Fruit fly (Drosophila melanogaster): Measurements from ENCODE around the gene Hsp83.

Hsp83 gene

DNA sequence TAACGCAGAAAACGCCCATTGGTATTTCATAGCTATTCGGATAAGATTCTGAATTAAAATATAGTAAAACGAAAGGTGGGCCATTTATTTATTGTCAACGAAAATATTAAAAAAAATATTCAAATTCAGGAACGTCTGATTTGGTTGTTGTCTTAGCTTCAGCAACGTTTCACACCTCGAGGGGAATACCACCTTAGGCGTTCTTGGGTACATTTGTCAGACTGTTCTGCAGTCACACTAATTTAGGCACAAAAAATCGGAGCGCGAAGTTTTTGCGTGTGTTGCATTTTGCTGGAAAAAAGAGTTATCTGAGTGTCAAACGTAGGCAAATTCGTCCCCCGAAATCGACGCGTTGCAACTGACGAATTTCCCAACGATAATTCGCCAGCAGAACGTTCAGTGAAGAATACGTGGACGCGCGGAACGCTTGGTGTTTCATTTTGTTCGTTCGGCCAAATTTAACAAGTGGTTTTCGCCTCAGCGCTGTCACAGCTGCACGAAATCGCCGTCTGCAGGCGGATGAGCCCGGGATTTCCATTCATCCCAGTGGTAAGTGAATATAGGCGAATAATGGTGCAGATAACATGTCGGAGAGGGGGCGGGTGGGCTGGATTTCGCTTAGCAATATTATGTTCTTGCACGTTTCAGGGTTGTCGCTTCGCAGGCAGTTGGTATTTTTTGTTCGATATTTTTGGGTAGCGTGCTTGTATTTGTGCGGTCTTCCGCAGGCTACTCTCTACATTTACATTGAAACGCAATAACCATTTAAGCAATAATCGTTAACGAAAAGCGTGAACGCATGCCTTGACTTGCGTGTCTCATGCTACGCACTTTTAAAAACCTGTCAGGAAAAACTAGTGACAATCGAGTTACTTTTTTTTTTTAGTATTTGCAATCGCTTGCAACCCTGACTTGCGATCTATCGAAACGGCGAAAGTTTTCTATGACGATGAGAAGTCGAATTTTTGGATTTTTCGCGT, 32.3 kb downstream of the Hsp83 start, which contains the start of gene Larp4B:
TSS of gene Larp4B (plus strand) at position 99 of the 980 bp plus-strand sequence.
- TF ChIP-seq Snoo (tag; optimal IDR thresholded peaks at IDR 0.05) (no peak), CG12605 (GFP tag; IDR thresholded peaks at IDR 0.05) (no peak), rn (GFP tag; IDR thresholded peaks at IDR 0.05) (no peak), CG13204 (GFP tag; optimal IDR thresholded peaks at IDR 0.05) (no peak), CG10348 (GFP tag; IDR thresholded peaks at IDR 0.05) (no peak), gl (tag; optimal IDR thresholded peaks at IDR 0.05) (no peak), D1 (tag; optimal IDR thresholded peaks at IDR 0.05) (no peak), CG17806 (tag; optimal IDR thresholded peaks at IDR 0.05) (no peak), Pif1A (GFP tag; optimal IDR thresholded peaks at IDR 0.05) (no peak)

DNA sequence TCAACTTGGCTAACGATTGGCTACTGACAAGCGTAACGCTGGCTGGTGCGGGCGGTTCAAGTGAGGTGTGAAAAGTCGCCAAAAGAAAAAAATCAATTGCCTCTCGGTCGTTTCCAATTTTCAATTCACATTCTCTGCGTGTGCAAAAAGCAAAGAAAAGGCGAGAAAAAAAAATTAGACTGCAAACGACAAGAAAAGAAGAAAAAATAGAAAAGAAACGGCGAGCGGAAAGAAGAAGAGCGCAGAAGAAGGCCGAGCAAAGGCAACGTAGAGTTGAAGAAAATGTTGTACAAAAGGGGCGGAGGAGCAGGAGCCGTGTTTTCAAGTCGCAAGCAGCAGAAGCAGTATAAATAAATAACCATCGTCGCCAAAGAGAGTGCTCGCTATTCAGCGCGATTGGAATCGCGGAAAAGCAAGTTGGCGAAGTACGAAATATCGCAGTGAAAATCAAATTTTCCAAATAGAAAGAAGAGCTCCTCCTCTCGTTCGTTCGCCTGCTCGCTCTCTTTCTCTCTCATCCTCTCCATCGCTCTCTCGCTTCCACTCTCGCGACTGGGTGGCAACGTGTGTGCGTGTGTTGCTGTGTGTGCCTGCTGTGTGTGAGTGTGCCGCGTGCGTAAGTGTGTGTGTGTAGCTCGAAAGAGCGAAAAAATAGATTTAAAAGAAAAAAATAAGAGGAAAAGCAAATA, 33.1 kb downstream of the Hsp83 start:
- TF ChIP-seq gl (tag; optimal IDR thresholded peaks at IDR 0.05) (peak; percentile 62), CG17806 (tag; optimal IDR thresholded peaks at IDR 0.05) (peak; percentile 22), Pif1A (GFP tag; optimal IDR thresholded peaks at IDR 0.05) (no peak), CG4496 (GFP tag; IDR thresholded peaks at IDR 0.05) (peak; percentile 58), CG12605 (GFP tag; IDR thresholded peaks at IDR 0.05) (peak; percentile 59), Snoo (tag; optimal IDR thresholded peaks at IDR 0.05) (no peak), EcR (GFP tag; optimal IDR thresholded peaks at IDR 0.05) (peak; percentile 53), CG10348 (GFP tag; IDR thresholded peaks at IDR 0.05) (no peak), CG14655 (GFP tag; optimal IDR thresholded peaks at IDR 0.05) (peak; percentile 52), Ets98B (GFP tag; IDR thresholded peaks at IDR 0.05) (peak; percentile 65), CG8301 (tag; optimal IDR thresholded peaks at IDR 0.05) (peak; percentile 16), CG32121 (GFP tag; IDR thresholded peaks at IDR 0.05) (peak; percentile 50; the same call in 1 of the 2 replicates), rn (GFP tag; IDR thresholded peaks at IDR 0.05) (0 out of 2 replicates have a peak, but pooled peaks have one; percentile 8), CG34367 (tag; optimal IDR thresholded peaks at IDR 0.05) (peak; percentile 19), Pif1B (GFP tag; optimal IDR thresholded peaks at IDR 0.05) (no peak), CG9948 (tag; optimal IDR thresholded peaks at IDR 0.05) (no peak), CG13204 (GFP tag; optimal IDR thresholded peaks at IDR 0.05) (peak; percentile 63), D1 (tag; optimal IDR thresholded peaks at IDR 0.05) (no peak), fd96Ca (GFP tag; IDR thresholded peaks at IDR 0.05) (peak; percentile 76; the same call in 2 of the 3 replicates), CG15710 (tag; optimal IDR thresholded peaks at IDR 0.05) (peak; percentile 42), CG8159 (tag; optimal IDR thresholded peaks at IDR 0.05) (no peak)

DNA sequence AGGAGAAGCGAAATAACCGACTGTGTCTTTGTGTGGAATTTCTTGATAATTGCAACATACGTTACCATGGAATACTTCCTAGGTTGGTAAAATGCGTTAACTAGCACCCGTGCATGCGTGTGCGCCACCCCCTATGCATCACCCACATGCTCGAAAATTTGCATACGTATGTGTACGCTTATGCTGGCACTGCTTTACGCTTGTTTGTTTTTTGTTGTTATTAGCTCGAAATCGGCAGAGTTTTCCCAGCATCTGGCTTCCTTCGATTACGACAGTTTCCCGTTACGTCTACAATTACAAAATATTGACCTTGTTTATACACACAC, 33.7 kb downstream of the Hsp83 start:
- no peak for TF ChIP-seq CG4496 (GFP tag; IDR thresholded peaks at IDR 0.05)
- no peak for TF ChIP-seq gl (tag; optimal IDR thresholded peaks at IDR 0.05)
- no peak for TF ChIP-seq Pif1A (GFP tag; optimal IDR thresholded peaks at IDR 0.05)
- peak; percentile 4; the same call in 1 of the 2 replicates for TF ChIP-seq Ets98B (GFP tag; IDR thresholded peaks at IDR 0.05)
- TF ChIP-seq CG14655 (GFP tag; optimal IDR thresholded peaks at IDR 0.05) = no peak
- 0 out of 2 replicates have a peak, but pooled peaks have one; percentile 0 for TF ChIP-seq CG32121 (GFP tag; IDR thresholded peaks at IDR 0.05)

DNA sequence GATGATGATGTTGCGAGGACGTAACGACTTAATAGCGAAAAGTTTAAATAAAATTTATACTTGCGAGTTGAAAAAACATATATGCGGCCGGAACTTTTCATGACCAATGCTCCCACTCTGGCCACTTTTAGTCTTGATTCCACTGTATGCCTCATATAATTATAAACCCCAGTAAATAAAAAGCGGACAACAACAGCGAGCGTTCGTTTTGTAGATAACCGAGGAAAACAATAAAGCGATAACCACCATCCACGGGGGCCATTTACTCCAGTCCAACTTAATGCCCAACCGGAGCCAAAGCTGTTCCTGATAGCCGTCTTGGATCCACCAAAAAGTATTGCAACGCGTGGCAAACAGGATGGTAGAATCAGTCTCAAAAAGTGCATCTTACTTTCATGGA, 43.5 kb downstream of the Hsp83 start:
- TF ChIP-seq Pif1A (GFP tag; optimal IDR thresholded peaks at IDR 0.05) (no peak), EcR (GFP tag; optimal IDR thresholded peaks at IDR 0.05) (peak; percentile 45)

DNA sequence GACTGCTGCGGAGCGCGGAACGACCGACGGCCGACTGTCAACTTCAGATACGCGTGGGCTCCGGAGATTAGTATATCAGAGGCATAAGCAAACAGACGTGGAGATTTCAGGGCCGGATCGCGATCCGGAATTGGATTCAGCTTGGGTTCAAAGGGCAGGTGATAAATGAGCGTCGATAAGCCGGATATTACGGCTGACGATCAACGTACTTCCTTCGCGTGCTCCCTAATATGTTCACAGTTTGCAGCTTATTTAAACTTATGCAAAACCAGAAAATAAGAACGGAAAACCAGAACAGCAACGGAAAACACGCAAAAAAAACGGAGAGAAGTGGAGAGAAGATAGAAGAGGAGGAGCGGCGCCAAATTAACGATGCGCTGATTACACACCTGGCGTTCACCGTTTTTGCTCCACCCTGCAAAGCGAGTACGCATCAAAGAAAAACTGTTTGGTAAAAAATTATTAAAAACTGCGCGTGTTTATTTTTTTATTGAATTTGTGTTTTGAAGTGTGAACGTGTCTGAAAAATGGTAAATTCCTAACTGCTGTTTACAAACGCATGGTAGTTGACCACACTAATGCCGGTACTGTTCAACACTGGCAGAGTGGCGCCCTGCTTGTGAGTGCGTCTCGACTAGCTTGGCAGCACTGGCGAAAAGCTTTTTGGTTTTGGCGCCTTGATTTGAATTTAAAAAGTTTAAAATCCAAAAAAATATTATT, 46.4 kb downstream of the Hsp83 start, which contains the start of gene CG17746:
TSS of gene CG17746 (minus strand) at position 546 of the 720 bp plus-strand sequence.
- TF ChIP-seq CG8159 (tag; optimal IDR thresholded peaks at IDR 0.05) = peak; percentile 8
- TF ChIP-seq CG12605 (GFP tag; IDR thresholded peaks at IDR 0.05) = no peak
- peak; percentile 39; the same call in 1 of the 3 replicates for TF ChIP-seq CG4496 (GFP tag; IDR thresholded peaks at IDR 0.05)
- TF ChIP-seq CG13204 (GFP tag; optimal IDR thresholded peaks at IDR 0.05) = no peak
- peak; percentile 26 for TF ChIP-seq gl (tag; optimal IDR thresholded peaks at IDR 0.05)

All from whole organism, pupa.